Worm (Caenorhabditis elegans) whole organism, young adult: ENCODE measurements around the gene F35C11.3.

Experiments
- attf-5 ChIP-seq: fragments of 200-800 bp; sonication (Bioruptor generic); optimal IDR thresholded peaks from 2 replicates; lab custom pipeline; 2018; ENCODE audit warnings: mild to moderate bottlenecking, missing genetic modification characterization, missing compliant biosample characterization
- egrh-3 ChIP-seq: fragments of 200-800 bp; sonication (Bioruptor generic); IDR thresholded peaks from 2 replicates; pipeline ENCODE4 v1.3.6; 2022; ENCODE audit warnings: missing genetic modification reagents, missing genetic modification characterization, missing compliant biosample characterization
- lin-40 ChIP-seq: sonication (generic microtip); optimal IDR thresholded peaks from 2 replicates; lab custom pipeline; 2016; ENCODE audit warnings: missing genetic modification characterization, mild to moderate bottlenecking, missing compliant biosample characterization, missing genotype, missing genetic modification reagents
- pha-4 ChIP-seq: fragments of 150-350 bp; sonication (generic microtip); optimal IDR thresholded peaks from 2 replicates; lab custom pipeline; 2014; ENCODE audit warnings: missing biosample characterization, missing genetic modification reagents, missing genetic modification characterization
- somi-1 ChIP-seq: fragments of 200-800 bp; sonication (Bioruptor generic); optimal IDR thresholded peaks from 2 replicates; lab custom pipeline; 2018; ENCODE audit warnings: mild to moderate bottlenecking, missing genetic modification characterization, missing compliant biosample characterization
- tbp1 ChIP-seq: fragments of 200-800 bp; sonication (Bioruptor generic); optimal IDR thresholded peaks from 2 replicates; lab custom pipeline; 2018; ENCODE audit warnings: mild to moderate bottlenecking, missing genetic modification characterization, missing compliant biosample characterization
- unc-62 ChIP-seq: fragments of 150-350 bp; optimal IDR thresholded peaks from 2 replicates; lab custom pipeline; 2014; ENCODE audit warnings: missing biosample characterization, missing genetic modification reagents, missing genetic modification characterization
- ztf-18 ChIP-seq: sonication (generic microtip); optimal IDR thresholded peaks from 2 replicates; lab custom pipeline; 2016; ENCODE audit warnings: missing genotype, mild to moderate bottlenecking, missing genetic modification characterization, missing compliant biosample characterization

- TF ChIP-seq pha-4 (tag; lab: Kevin White, UChicago) (no peak), attf-5 (GFP tag; lab: Kevin White, UChicago) (no peak), egrh-3 (GFP tag; lab: Robert Waterston, UW) (no peak), somi-1 (GFP tag; lab: Kevin White, UChicago) (no peak), tbp1 (GFP tag; lab: Kevin White, UChicago) (no peak), unc-62 (GFP tag; lab: Kevin White, UChicago) (no peak), lin-40 (tag; lab: Kevin White, UChicago) (no peak), ztf-18 (tag; lab: Kevin White, UChicago) (no peak)
These were observed at the start of gene F35C11.3 for ce11 chrII:8246476-8246875.
